Worm (Caenorhabditis elegans): ENCODE measurements around the gene Y25C1A.7.
A peak's percentile ranks its signal among the peaks of the same experiment; 100 is the strongest.

Y25C1A.7 gene

ce11 chrII:3071012-3071749, at the start of gene Y25C1A.7:
TSS of gene Y25C1A.7 (minus strand) at chrII:3071062.
- TF ChIP-seq rnt-1 (tag; optimal IDR thresholded peaks at IDR 0.05) (no peak), unc-42 (tag; optimal IDR thresholded peaks at IDR 0.05) (no peak), ama-1 (optimal IDR thresholded peaks at IDR 0.05) (no peak), pha-4 (tag; optimal IDR thresholded peaks at IDR 0.05) (no peak), ceh-6 (GFP tag; optimal IDR thresholded peaks at IDR 0.05) (no peak), pag-3 (tag; optimal IDR thresholded peaks at IDR 0.05; ENCODE audit: borderline replicate concordance) (no peak)

ce11 chrII:3118907-3119382, 48.1 kb upstream of the Y25C1A.7 start, which contains the start of gene T10D4.6:
TSS of gene T10D4.6 (plus strand) at chrII:3119332.
- TF ChIP-seq ceh-48 (tag; optimal IDR thresholded peaks at IDR 0.05): peak; percentile 71
- no peak for TF ChIP-seq fkh-10 (GFP tag; optimal IDR thresholded peaks at IDR 0.05)
- no peak for TF ChIP-seq sdc-2 (tag; optimal IDR thresholded peaks at IDR 0.05)
- TF ChIP-seq ceh-31 (tag; optimal IDR thresholded peaks at IDR 0.05): peak; percentile 27
- TF ChIP-seq mec-3 (tag; optimal IDR thresholded peaks at IDR 0.05; ENCODE audit: borderline replicate concordance): no peak
- peak; percentile 34 for TF ChIP-seq unc-42 (tag; optimal IDR thresholded peaks at IDR 0.05)
- TF ChIP-seq syd-9 (tag; optimal IDR thresholded peaks at IDR 0.05): no peak
- peak; percentile 0 for TF ChIP-seq ceh-2 (tag; optimal IDR thresholded peaks at IDR 0.05)
- TF ChIP-seq tbx-2 (tag; optimal IDR thresholded peaks at IDR 0.05): peak; percentile 70
- TF ChIP-seq pat-9 (tag; optimal IDR thresholded peaks at IDR 0.05): no peak
- peak; percentile 40 for TF ChIP-seq ceh-34 (tag; optimal IDR thresholded peaks at IDR 0.05)
- peak; percentile 42 for TF ChIP-seq nfya-1 (tag; optimal IDR thresholded peaks at IDR 0.05)

DNA sequence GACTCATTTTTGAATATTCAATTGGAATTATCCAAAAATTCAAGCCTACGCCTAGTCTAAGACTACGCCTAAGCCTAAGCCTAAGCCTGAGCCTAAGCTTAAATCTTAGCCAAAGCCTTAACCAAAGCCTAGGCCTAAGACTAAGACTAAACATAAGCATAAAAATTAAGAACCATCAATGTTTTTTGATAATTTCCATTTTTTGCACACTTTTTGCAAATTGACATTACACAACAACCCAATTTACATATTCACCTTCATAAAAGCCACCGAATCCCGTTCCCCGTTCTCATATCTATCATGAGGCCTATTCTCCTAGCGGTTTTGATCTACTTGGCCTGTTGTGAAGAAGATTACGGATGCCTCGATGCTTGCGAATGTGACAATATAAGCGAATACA, 46.6 kb upstream of the Y25C1A.7 start, which contains the start of gene T10D4.7:
Gene T10D4.7, plus strand, starts transcription at position 301 of the 400 bp plus-strand sequence.
- TF ChIP-seq hlh-6 (tag; optimal IDR thresholded peaks at IDR 0.05) (no peak), gmeb-2 (tag; optimal IDR thresholded peaks at IDR 0.05) (no peak), madf-2 (tag; optimal IDR thresholded peaks at IDR 0.05) (no peak), dmd-4 (tag; optimal IDR thresholded peaks at IDR 0.05; ENCODE audit: borderline replicate concordance) (no peak), unc-3 (GFP tag; conservative IDR thresholded peaks at IDR 0.05) (no peak), unc-3 (tag; optimal IDR thresholded peaks at IDR 0.05) (no peak), lin-11 (tag; optimal IDR thresholded peaks at IDR 0.05) (no peak), ceh-45 (GFP tag; IDR thresholded peaks at IDR 0.05) (no peak), pha-2 (tag; optimal IDR thresholded peaks at IDR 0.05) (no peak), ceh-6 (GFP tag; optimal IDR thresholded peaks at IDR 0.05) (no peak), unc-42 (tag; optimal IDR thresholded peaks at IDR 0.05) (no peak), pros-1 (tag; optimal IDR thresholded peaks at IDR 0.05) (no peak), fkh-6 (tag; optimal IDR thresholded peaks at IDR 0.05) (no peak), ceh-14 (tag; optimal IDR thresholded peaks at IDR 0.05) (no peak)

DNA sequence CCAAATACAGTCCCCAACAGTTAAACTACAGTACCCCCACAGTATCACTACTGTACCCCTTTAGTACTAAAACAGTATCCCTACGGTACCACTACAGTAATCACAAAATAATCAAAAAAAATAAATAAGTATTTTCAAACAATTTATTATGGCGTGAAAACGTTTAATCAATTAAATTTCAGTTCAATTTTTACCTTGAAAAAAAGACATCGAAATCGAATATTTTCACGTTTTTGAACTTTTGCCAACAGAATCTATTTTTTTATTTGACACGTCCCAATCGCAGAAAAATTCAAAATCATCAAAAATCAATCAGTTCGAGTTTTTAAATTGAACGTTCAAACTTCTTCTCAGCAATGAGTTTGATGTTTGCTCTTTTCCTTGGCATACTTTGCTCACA, 43.1 kb upstream of the Y25C1A.7 start, which contains the start of gene clec-123:
Gene clec-123, plus strand, starts transcription at position 301 of the 400 bp plus-strand sequence.
- TF ChIP-seq hlh-15 (tag; optimal IDR thresholded peaks at IDR 0.05) (no peak), pha-4 (tag; optimal IDR thresholded peaks at IDR 0.05) (no peak), ceh-31 (tag; optimal IDR thresholded peaks at IDR 0.05) (no peak), elt-2 (tag; optimal IDR thresholded peaks at IDR 0.05) (no peak), F13H6.1 (tag; optimal IDR thresholded peaks at IDR 0.05) (no peak), mec-3 (tag; optimal IDR thresholded peaks at IDR 0.05; ENCODE audit: borderline replicate concordance) (no peak), fax-1 (tag; optimal IDR thresholded peaks at IDR 0.05) (no peak), lim-6 (tag; optimal IDR thresholded peaks at IDR 0.05) (no peak), ets-4 (tag; optimal IDR thresholded peaks at IDR 0.05) (no peak)
